Fruit fly (Drosophila melanogaster): Measurements from ENCODE around the gene IntS12.

The IntS12 gene

DNA sequence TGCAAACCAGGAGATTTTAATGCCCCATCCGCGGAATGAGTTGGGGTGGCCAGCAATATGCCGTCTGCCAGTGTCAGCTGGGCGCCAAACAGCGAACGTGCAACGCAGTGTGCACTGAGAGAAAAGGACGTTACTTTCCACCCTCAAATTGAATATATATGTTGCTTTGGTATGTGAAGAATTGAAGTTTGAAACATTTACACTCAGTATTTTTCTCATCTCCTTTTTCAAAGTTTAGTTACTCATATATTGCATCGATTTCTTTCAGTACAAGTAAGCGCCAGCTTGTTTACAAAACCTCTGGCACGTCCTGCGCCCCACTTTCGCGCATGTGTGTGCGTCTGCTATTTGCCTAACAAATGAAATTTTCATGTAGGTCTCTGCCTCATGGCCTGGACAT is 3.9 kb upstream of the IntS12 start (continued):
- TF ChIP-seq CG7556 (GFP tag; optimal IDR thresholded peaks at IDR 0.05) (peak; percentile 38), CG4730 (GFP tag; IDR thresholded peaks at IDR 0.05) (0 out of 2 replicates have a peak, but pooled peaks have one; percentile 50), CG10209 (GFP tag; optimal IDR thresholded peaks at IDR 0.05) (peak; percentile 7), twi (tag; optimal IDR thresholded peaks at IDR 0.05) (no peak), trh (GFP tag; optimal IDR thresholded peaks at IDR 0.05) (no peak), CG1233 (GFP tag; optimal IDR thresholded peaks at IDR 0.05) (no peak), CG7271 (tag; optimal IDR thresholded peaks at IDR 0.05) (no peak), CG4282 (GFP tag; optimal IDR thresholded peaks at IDR 0.05) (no peak), CG10979 (tag; optimal IDR thresholded peaks at IDR 0.05) (peak; percentile 30), Trl (optimal IDR thresholded peaks at IDR 0.05) (no peak), Trl (GFP tag; optimal IDR thresholded peaks at IDR 0.05) (peak; percentile 72), CG2678 (tag; optimal IDR thresholded peaks at IDR 0.05) (peak; percentile 48), tx (GFP tag; optimal IDR thresholded peaks at IDR 0.05) (no peak), slou (GFP tag; optimal IDR thresholded peaks at IDR 0.05) (no peak), hbn (GFP tag; IDR thresholded peaks at IDR 0.05; ENCODE audit: partially characterized antibody) (no peak), eve (GFP tag; optimal IDR thresholded peaks at IDR 0.05) (peak in 1 of 2 experiments; percentile 68), CrebB (tag; optimal IDR thresholded peaks at IDR 0.05) (no peak), Mrtf (GFP tag; IDR thresholded peaks at IDR 0.05) (0 out of 3 replicates have a peak, but pooled peaks have one; percentile 34), zfh2 (GFP tag; optimal IDR thresholded peaks at IDR 0.05) (no peak), Hey (tag; optimal IDR thresholded peaks at IDR 0.05) (no peak), CG11398 (GFP tag; optimal IDR thresholded peaks at IDR 0.05) (no peak), nmo (GFP tag; optimal IDR thresholded peaks at IDR 0.05) (peak; percentile 28), Stat92E (GFP tag; optimal IDR thresholded peaks at IDR 0.05) (no peak), CG1647 (GFP tag; optimal IDR thresholded peaks at IDR 0.05) (no peak), pita (GFP tag; optimal IDR thresholded peaks at IDR 0.05) (no peak), Nf-YB (GFP tag; optimal IDR thresholded peaks at IDR 0.05) (no peak), CG4707 (GFP tag; optimal IDR thresholded peaks at IDR 0.05) (no peak), h (optimal IDR thresholded peaks at IDR 0.05) (no peak), CG11560 (tag; IDR thresholded peaks at IDR 0.05) (no peak), Hmr (GFP tag; optimal IDR thresholded peaks at IDR 0.05) (peak; percentile 55), esg (GFP tag; conservative IDR thresholded peaks at IDR 0.05) (peak; percentile 34; the same call in 1 of the 2 replicates), Ssrp (tag; optimal IDR thresholded peaks at IDR 0.05) (no peak), Vsx1 (GFP tag; optimal IDR thresholded peaks at IDR 0.05) (no peak), CG11093 (GFP tag; IDR thresholded peaks at IDR 0.05) (0 out of 3 replicates have a peak, but pooled peaks have one; percentile 23), sna (GFP tag; IDR thresholded peaks at IDR 0.05; ENCODE audit: partially characterized antibody) (no peak), pb (GFP tag; optimal IDR thresholded peaks at IDR 0.05) (no peak), TFAM (GFP tag; optimal IDR thresholded peaks at IDR 0.05) (no peak), tap (tag; optimal IDR thresholded peaks at IDR 0.05) (no peak), CG3065 (GFP tag; optimal IDR thresholded peaks at IDR 0.05) (no peak), Rfx (GFP tag; IDR thresholded peaks at IDR 0.05) (peak; percentile 61), CG8478 (optimal IDR thresholded peaks at IDR 0.05) (no peak), slbo (GFP tag; IDR thresholded peaks at IDR 0.05) (peak; percentile 46; the same call in 1 of the 2 replicates), chinmo (GFP tag; IDR thresholded peaks at IDR 0.05; ENCODE audit: partially characterized antibody) (no peak), jigr1 (GFP tag; IDR thresholded peaks at IDR 0.05) (no peak), CG14965 (GFP tag; optimal IDR thresholded peaks at IDR 0.05; ENCODE audit: borderline replicate concordance) (no peak), CG9609 (GFP tag; optimal IDR thresholded peaks at IDR 0.05) (no peak), kni (GFP tag; optimal IDR thresholded peaks at IDR 0.05) (no peak), Nf-YC (tag; optimal IDR thresholded peaks at IDR 0.05) (no peak), CG31365 (tag; optimal IDR thresholded peaks at IDR 0.05) (no peak), CG30431 (GFP tag; optimal IDR thresholded peaks at IDR 0.05) (no peak), CG15601 (tag; optimal IDR thresholded peaks at IDR 0.05) (no peak), gcm (GFP tag; optimal IDR thresholded peaks at IDR 0.05) (no peak)

Measured in whole organism, embryonic.